Fruit fly (Drosophila melanogaster) whole organism: ENCODE results near the gene CG32625.

Experiments
- CG8478 ChIP-seq: fragments of >200 bp; optimal IDR thresholded peaks from 2 replicates; lab custom pipeline; 2018; ENCODE audit warnings: inconsistent platforms
- Dll ChIP-seq: fragments of >200 bp; optimal IDR thresholded peaks from 2 replicates; lab custom pipeline; 2017
- EcR ChIP-seq, 2 experiments: fragments of >200 bp; optimal IDR thresholded peaks; 2 replicates each; lab custom pipeline; 2017; ENCODE audit warnings: missing biosample characterization in 2 of 2, missing genetic modification characterization in 2 of 2, missing genetic modification reagents in 2 of 2
- pan ChIP-seq: fragments of >200 bp; optimal IDR thresholded peaks from 2 replicates; lab custom pipeline; 2017
- psq ChIP-seq: fragments of >200 bp; optimal IDR thresholded peaks from 2 replicates; lab custom pipeline; 2017
- usp ChIP-seq: fragments of >200 bp; optimal IDR thresholded peaks from 2 replicates; lab custom pipeline; 2017; ENCODE audit warnings: missing biosample characterization, missing genetic modification characterization, mixed read lengths

- TF ChIP-seq psq (lab: Kevin White, UChicago) (no peak), CG8478 (lab: Kevin White, UChicago) (no peak), usp (GFP tag; lab: Kevin White, UChicago) (no peak), Dll (lab: Kevin White, UChicago) (no peak), EcR (GFP tag; optimal IDR thresholded peaks at IDR 0.05; lab: Kevin White, UChicago) (no peak), pan (no peak)
These were observed 2.4 kb upstream of the CG32625 start, which contains the start of gene Yp3 for dm6 chrX:13758989-13759549.
